Fruit fly (Drosophila melanogaster) whole organism, embryonic: ENCODE results near the gene CG34135.

Experiments
- CG10209 ChIP-seq: fragments of 200-800 bp; sonication (Bioruptor generic); optimal IDR thresholded peaks from 3 replicates; lab custom pipeline; 2017; ENCODE audit warnings: missing biosample characterization, mild to moderate bottlenecking, missing genetic modification characterization, missing genetic modification reagents
- CG10267 ChIP-seq: fragments of 200-800 bp; sonication (Bioruptor generic); optimal IDR thresholded peaks from 2 replicates; lab custom pipeline; 2018; ENCODE audit warnings: missing biosample characterization, mild to moderate bottlenecking, missing genetic modification characterization, moderate library complexity
- CG11093 ChIP-seq: fragments of 200-800 bp; sonication (Bioruptor generic); IDR thresholded peaks from 3 replicates; pipeline ENCODE4 v1.3.6; 2022; ENCODE audit warnings: missing biosample characterization, missing genetic modification characterization
- CG11247 ChIP-seq: fragments of 200-800 bp; sonication (Bioruptor generic); IDR thresholded peaks from 2 replicates; pipeline ENCODE4 v1.3.6; 2022; ENCODE audit warnings: missing biosample characterization, missing genetic modification characterization
- CG11560 ChIP-seq: fragments of 200-800 bp; sonication (Bioruptor generic); IDR thresholded peaks from 3 replicates; pipeline ENCODE4 v1.3.6; 2022; ENCODE audit warnings: missing biosample characterization, missing genetic modification characterization
- CG12104 ChIP-seq: fragments of 200-800 bp; sonication (Bioruptor generic); optimal IDR thresholded peaks from 3 replicates; lab custom pipeline; 2016; ENCODE audit warnings: missing biosample characterization, missing genetic modification characterization
- CG1233 ChIP-seq: fragments of 200-800 bp; sonication (Bioruptor generic); optimal IDR thresholded peaks from 4 replicates; lab custom pipeline; 2018; ENCODE audit warnings: missing biosample characterization, mild to moderate bottlenecking, missing genetic modification characterization
- CG13123 ChIP-seq: fragments of 200-800 bp; sonication (Bioruptor generic); optimal IDR thresholded peaks from 2 replicates; lab custom pipeline; 2016; ENCODE audit warnings: missing biosample characterization, missing genetic modification characterization
- CG13624 ChIP-seq: fragments of 200-800 bp; sonication (Bioruptor generic); optimal IDR thresholded peaks from 2 replicates; lab custom pipeline; 2016; ENCODE audit warnings: missing biosample characterization, missing genetic modification characterization
- CG15514 ChIP-seq: fragments of 200-800 bp; sonication (Bioruptor generic); optimal IDR thresholded peaks from 3 replicates; lab custom pipeline; 2017; ENCODE audit warnings: missing biosample characterization, missing genetic modification characterization, mild to moderate bottlenecking, moderate library complexity, missing genetic modification reagents
- CG1603 ChIP-seq: fragments of 200-800 bp; sonication (Bioruptor generic); optimal IDR thresholded peaks from 2 replicates; lab custom pipeline; 2019; ENCODE audit warnings: missing biosample characterization, mild to moderate bottlenecking, missing genetic modification characterization, moderate library complexity
- CG16779 ChIP-seq: fragments of 200-800 bp; sonication (Bioruptor generic); IDR thresholded peaks from 2 replicates; pipeline ENCODE4 v1.3.6; 2022; ENCODE audit warnings: missing biosample characterization, missing genetic modification characterization
- CG17829 ChIP-seq: fragments of 200-800 bp; optimal IDR thresholded peaks from 2 replicates; lab custom pipeline; 2019; ENCODE audit warnings: missing biosample characterization, mild to moderate bottlenecking, missing genetic modification characterization, moderate library complexity
- CG17912 ChIP-seq: fragments of 200-800 bp; sonication (Bioruptor generic); optimal IDR thresholded peaks from 2 replicates; lab custom pipeline; 2018; ENCODE audit warnings: missing biosample characterization, mild to moderate bottlenecking, missing genetic modification characterization
- CG18619 ChIP-seq: fragments of 200-800 bp; sonication (Bioruptor generic); optimal IDR thresholded peaks from 3 replicates; lab custom pipeline; 2017; ENCODE audit warnings: missing biosample characterization, mild to moderate bottlenecking, missing genetic modification characterization
- CG2129 ChIP-seq: fragments of 200-800 bp; sonication (Bioruptor generic); IDR thresholded peaks from 2 replicates; pipeline ENCODE4 v1.3.6; 2022; ENCODE audit warnings: missing biosample characterization, missing genetic modification characterization; ENCODE audit not compliant: partially characterized antibody
- CG33213 ChIP-seq: fragments of 200-800 bp; sonication (Bioruptor generic); optimal IDR thresholded peaks from 3 replicates; lab custom pipeline; 2016; ENCODE audit warnings: missing biosample characterization, missing genetic modification characterization
- CG43689 ChIP-seq: fragments of 200-800 bp; sonication (Bioruptor generic); IDR thresholded peaks from 2 replicates; pipeline ENCODE4 v1.3.6; 2022; ENCODE audit warnings: missing biosample characterization, missing genetic modification characterization
- CG5245 ChIP-seq: fragments of 200-800 bp; sonication (Bioruptor generic); optimal IDR thresholded peaks from 3 replicates; lab custom pipeline; 2016; ENCODE audit warnings: missing biosample characterization, missing genetic modification characterization
- CG6272 ChIP-seq: fragments of 200-800 bp; sonication (Bioruptor generic); IDR thresholded peaks from 2 replicates; pipeline ENCODE4 v1.3.6; 2022; ENCODE audit warnings: missing biosample characterization, missing genetic modification characterization
- CG7839 ChIP-seq: fragments of 200-800 bp; sonication (Bioruptor generic); optimal IDR thresholded peaks from 3 replicates; lab custom pipeline; 2018; ENCODE audit warnings: missing biosample characterization, mild to moderate bottlenecking, missing genetic modification characterization, moderate library complexity
- CoRest ChIP-seq: fragments of 200-800 bp; sonication (Bioruptor generic); optimal IDR thresholded peaks from 3 replicates; lab custom pipeline; 2018; ENCODE audit warnings: missing biosample characterization, mild to moderate bottlenecking, missing genetic modification characterization, moderate library complexity
- Dbx ChIP-seq: fragments of 200-800 bp; sonication (Bioruptor generic); IDR thresholded peaks from 3 replicates; pipeline ENCODE4 v1.3.6; 2022; ENCODE audit warnings: missing biosample characterization, missing genetic modification characterization
- Drgx ChIP-seq: fragments of 200-800 bp; sonication (Bioruptor generic); IDR thresholded peaks from 2 replicates; pipeline ENCODE4 v1.3.6; 2022; ENCODE audit warnings: missing biosample characterization, missing genetic modification characterization
- E2f1 ChIP-seq: fragments of 200-800 bp; sonication (Bioruptor generic); IDR thresholded peaks from 2 replicates; pipeline ENCODE4 v1.3.6; 2022; ENCODE audit warnings: missing biosample characterization, missing genetic modification characterization
- Ets97D ChIP-seq: fragments of 200-800 bp; sonication (Bioruptor generic); optimal IDR thresholded peaks from 3 replicates; lab custom pipeline; 2016; ENCODE audit warnings: missing biosample characterization, missing genetic modification characterization
- GATAe ChIP-seq: fragments of 200-800 bp; sonication (Bioruptor generic); conservative IDR thresholded peaks from 2 replicates; pipeline ENCODE4 v1.3.6; 2022; ENCODE audit warnings: missing biosample characterization, missing genetic modification characterization
- Gug ChIP-seq: fragments of 200-800 bp; sonication (Bioruptor generic); IDR thresholded peaks from 4 replicates; pipeline ENCODE4 v1.3.6; 2022; ENCODE audit warnings: missing biosample characterization, missing genetic modification characterization
- Lhr ChIP-seq: fragments of 200-800 bp; sonication (Bioruptor generic); optimal IDR thresholded peaks from 3 replicates; lab custom pipeline; 2017; ENCODE audit warnings: mild to moderate bottlenecking, missing biosample characterization, missing genetic modification reagents, missing genetic modification characterization
- Lim3 ChIP-seq: fragments of 200-800 bp; sonication (Bioruptor generic); IDR thresholded peaks from 2 replicates; pipeline ENCODE4 v1.3.6; 2022; ENCODE audit warnings: missing biosample characterization, missing genetic modification characterization
- Myb ChIP-seq: fragments of 200-800 bp; sonication (Bioruptor generic); optimal IDR thresholded peaks from 2 replicates; lab custom pipeline; 2016; ENCODE audit warnings: missing biosample characterization, missing genetic modification characterization
- Scr ChIP-seq: fragments of 200-800 bp; sonication (Bioruptor generic); IDR thresholded peaks from 2 replicates; pipeline ENCODE4 v1.3.6; 2022; ENCODE audit warnings: missing biosample characterization, missing genetic modification characterization; ENCODE audit not compliant: partially characterized antibody
- Sin3A ChIP-seq: fragments of >200 bp; optimal IDR thresholded peaks from 2 replicates; lab custom pipeline; 2018
- Sox102F ChIP-seq: fragments of 200-800 bp; sonication (Bioruptor generic); optimal IDR thresholded peaks from 2 replicates; lab custom pipeline; 2018; ENCODE audit warnings: missing biosample characterization, mild to moderate bottlenecking, missing genetic modification characterization, moderate library complexity
- ase ChIP-seq: fragments of 200-800 bp; sonication (Bioruptor generic); IDR thresholded peaks from 3 replicates; pipeline ENCODE4 v1.3.6; 2022; ENCODE audit warnings: missing biosample characterization, missing genetic modification characterization
- crol ChIP-seq: fragments of 200-800 bp; sonication (Bioruptor generic); IDR thresholded peaks from 2 replicates; pipeline ENCODE4 v1.3.6; 2022; ENCODE audit warnings: missing biosample characterization, missing genetic modification characterization
- eve ChIP-seq, 2 experiments: fragments of >200 bp; optimal IDR thresholded peaks; 2 replicates each; lab custom pipeline; 2017; ENCODE audit warnings: missing biosample characterization in 2 of 2, missing genetic modification characterization in 2 of 2
- eyg ChIP-seq: fragments of 200-800 bp; sonication (Bioruptor generic); optimal IDR thresholded peaks from 3 replicates; lab custom pipeline; 2016; ENCODE audit warnings: missing biosample characterization, missing genetic modification characterization
- grn ChIP-seq: fragments of 200-800 bp; sonication (Bioruptor generic); optimal IDR thresholded peaks from 3 replicates; lab custom pipeline; 2017; ENCODE audit warnings: missing biosample characterization, missing genetic modification characterization
- lilli ChIP-seq: fragments of 200-800 bp; sonication (Bioruptor generic); optimal IDR thresholded peaks from 3 replicates; lab custom pipeline; 2016; ENCODE audit warnings: missing biosample characterization, missing genetic modification characterization
- slp2 ChIP-seq: fragments of 200-800 bp; sonication (Bioruptor generic); optimal IDR thresholded peaks from 2 replicates; lab custom pipeline; 2016; ENCODE audit warnings: missing biosample characterization, missing genetic modification characterization
- sob ChIP-seq: fragments of 200-800 bp; sonication (Bioruptor generic); IDR thresholded peaks from 2 replicates; pipeline ENCODE4 v1.3.6; 2022; ENCODE audit warnings: missing biosample characterization, missing genetic modification characterization
- ssp ChIP-seq: fragments of 200-800 bp; sonication (Bioruptor generic); IDR thresholded peaks from 2 replicates; pipeline ENCODE4 v1.3.6; 2022; ENCODE audit warnings: missing biosample characterization, missing genetic modification characterization
- tll ChIP-seq, 2 experiments: fragments of 200-800 bp in 1 of 2; fragments of >200 bp in 1 of 2; sonication (Bioruptor generic) in 1 of 2; optimal IDR thresholded peaks; 2 replicates each; lab custom pipeline; 2017 to 2019; ENCODE audit warnings: missing biosample characterization in 2 of 2, missing genetic modification characterization in 2 of 2, mild to moderate bottlenecking in 1 of 2, moderate library complexity in 1 of 2
- tna ChIP-seq: fragments of 200-800 bp; sonication (Bioruptor generic); IDR thresholded peaks from 2 replicates; pipeline ENCODE4 v1.3.6; 2022; ENCODE audit warnings: missing biosample characterization, missing genetic modification characterization; ENCODE audit not compliant: partially characterized antibody
- ttk ChIP-seq: fragments of 200-800 bp; sonication (Bioruptor generic); IDR thresholded peaks from 2 replicates; pipeline ENCODE4 v2.1.2; 2022; ENCODE audit warnings: missing biosample characterization, missing genetic modification characterization
- unc-4 ChIP-seq: fragments of 200-800 bp; sonication (Bioruptor generic); IDR thresholded peaks from 2 replicates; pipeline ENCODE4 v1.3.6; 2022; ENCODE audit warnings: missing biosample characterization, missing genetic modification characterization; ENCODE audit not compliant: partially characterized antibody
- wek ChIP-seq: fragments of 200-800 bp; sonication (Bioruptor generic); optimal IDR thresholded peaks from 3 replicates; lab custom pipeline; 2018; ENCODE audit warnings: missing biosample characterization, mild to moderate bottlenecking, missing genetic modification characterization, moderate library complexity
- zf30C ChIP-seq: fragments of 200-800 bp; sonication (Bioruptor generic); optimal IDR thresholded peaks from 3 replicates; lab custom pipeline; 2018; ENCODE audit warnings: missing biosample characterization, mild to moderate bottlenecking, missing genetic modification characterization

Gene CG34135

dm6 chr3R:8747134-8747870 lies 20.7 kb downstream of the CG34135 start, which contains the start of the genes CG9801 and Nasp (continued):
- peak; percentile 44 for TF ChIP-seq slp2 (GFP tag; lab: Kevin White, UChicago)
- peak; percentile 57 for TF ChIP-seq CG17829 (tag; lab: Kevin White, UChicago)
- TF ChIP-seq Lhr (GFP tag; lab: Kevin White, UChicago): peak; percentile 88
- TF ChIP-seq CG18619 (GFP tag; lab: Kevin White, UChicago): no peak
- TF ChIP-seq CG12104 (GFP tag; lab: Kevin White, UChicago): no peak
- peak; percentile 84 for TF ChIP-seq Sin3A (lab: Kevin White, UChicago)
- no peak for TF ChIP-seq CG1233 (GFP tag; lab: Kevin White, UChicago)
- no peak for TF ChIP-seq Sox102F (GFP tag; lab: Kevin White, UChicago)
- TF ChIP-seq GATAe (GFP tag; lab: Robert Waterston, UW): no peak
- TF ChIP-seq CG43689 (GFP tag; lab: Robert Waterston, UW): no peak
- peak; percentile 22 for TF ChIP-seq CG7839 (tag; lab: Kevin White, UChicago)
- TF ChIP-seq CG2129 (GFP tag; lab: Robert Waterston, UW): no peak
- TF ChIP-seq CG10209: peak; percentile 13
- TF ChIP-seq CG11560 (tag; lab: Robert Waterston, UW): peak; percentile 65; the same call in 2 of the 3 replicates
- TF ChIP-seq CG10267 (tag; lab: Kevin White, UChicago): peak; percentile 54
- peak; percentile 16; the same call in 1 of the 2 replicates for TF ChIP-seq CG6272 (GFP tag; lab: Robert Waterston, UW)
- peak; percentile 42; the same call in 1 of the 2 replicates for TF ChIP-seq E2f1
- TF ChIP-seq ssp: peak; percentile 45; the same call in 1 of the 2 replicates
- TF ChIP-seq eve (GFP tag; optimal IDR thresholded peaks at IDR 0.05; lab: Kevin White, UChicago): peak in 1 of 2 experiments; percentile 26
- peak; percentile 81 for TF ChIP-seq CG33213 (GFP tag; lab: Kevin White, UChicago)
- no peak for TF ChIP-seq grn
- no peak for TF ChIP-seq CG11093 (GFP tag; lab: Robert Waterston, UW)
- peak; percentile 57 for TF ChIP-seq tna (GFP tag; lab: Robert Waterston, UW)
- TF ChIP-seq Gug (GFP tag; lab: Robert Waterston, UW): 0 out of 4 replicates have a peak, but pooled peaks have one; percentile 12
- TF ChIP-seq Myb: peak; percentile 84
- no peak for TF ChIP-seq Drgx (GFP tag; lab: Robert Waterston, UW)
- TF ChIP-seq zf30C: no peak
- no peak for TF ChIP-seq CG13123 (GFP tag; lab: Kevin White, UChicago)
- TF ChIP-seq ttk (GFP tag; lab: Robert Waterston, UW): peak; percentile 22; the same call in 1 of the 2 replicates
- TF ChIP-seq Scr (GFP tag; lab: Robert Waterston, UW): peak; percentile 70
- TF ChIP-seq CG11247 (GFP tag; lab: Robert Waterston, UW): peak; percentile 45; the same call in 1 of the 2 replicates
- TF ChIP-seq CoRest (tag; lab: Kevin White, UChicago): peak; percentile 44
- TF ChIP-seq Lim3: no peak
- no peak for TF ChIP-seq tll (GFP tag; optimal IDR thresholded peaks at IDR 0.05; lab: Kevin White, UChicago)
- TF ChIP-seq CG1603 (tag; lab: Kevin White, UChicago): peak; percentile 84
- TF ChIP-seq Dbx: peak; percentile 36; the same call in 1 of the 3 replicates
- peak; percentile 74 for TF ChIP-seq unc-4 (GFP tag; lab: Robert Waterston, UW)
- TF ChIP-seq ase (GFP tag; lab: Robert Waterston, UW): 0 out of 3 replicates have a peak, but pooled peaks have one; percentile 9
- TF ChIP-seq CG13624 (GFP tag; lab: Kevin White, UChicago): peak; percentile 39
- TF ChIP-seq Ets97D (GFP tag; lab: Kevin White, UChicago): peak; percentile 95
- peak; percentile 7 for TF ChIP-seq CG5245 (GFP tag; lab: Kevin White, UChicago)
- peak; percentile 0 for TF ChIP-seq lilli (GFP tag; lab: Kevin White, UChicago)
- TF ChIP-seq wek (GFP tag; lab: Kevin White, UChicago): peak; percentile 16
- TF ChIP-seq sob (GFP tag; lab: Robert Waterston, UW): peak; percentile 73
- TF ChIP-seq CG17912 (GFP tag; lab: Kevin White, UChicago): peak; percentile 35
- no peak for TF ChIP-seq crol
- no peak for TF ChIP-seq CG16779 (GFP tag; lab: Robert Waterston, UW)
- TF ChIP-seq CG15514: peak; percentile 81
- TF ChIP-seq eyg (GFP tag; lab: Kevin White, UChicago): no peak
